Worm (Caenorhabditis elegans) whole organism, L1 larva: ENCODE measurements around the gene knl-1.

Experiments
- F16B12.6 ChIP-seq: fragments of 150-350 bp; optimal IDR thresholded peaks from 2 replicates; lab custom pipeline; 2014; ENCODE audit warnings: missing biosample characterization, missing genetic modification characterization
- ama-1 ChIP-seq: fragments of 150-350 bp; optimal IDR thresholded peaks from 2 replicates; lab custom pipeline; 2014
- blmp-1 ChIP-seq: fragments of 150-350 bp; optimal IDR thresholded peaks from 2 replicates; lab custom pipeline; 2014; ENCODE audit warnings: missing biosample characterization, missing genetic modification characterization
- ceh-8 ChIP-seq: fragments of 200-800 bp; sonication (Bioruptor generic); optimal IDR thresholded peaks from 2 replicates; lab custom pipeline; 2018; ENCODE audit warnings: mild to moderate bottlenecking, missing genetic modification characterization, moderate library complexity, missing compliant biosample characterization
- ceh-82 ChIP-seq, 3 experiments: fragments of 150-350 bp in 1 of 3; sonication (generic microtip) in 2 of 3; optimal IDR thresholded peaks; 2 replicates each; lab custom pipeline; 2014 to 2017; ENCODE audit warnings: missing biosample characterization in 3 of 3, missing genetic modification characterization in 3 of 3
- ceh-88 ChIP-seq: fragments of 200-800 bp; sonication (Bioruptor generic); IDR thresholded peaks from 2 replicates; pipeline ENCODE4 v1.3.6; 2022; ENCODE audit warnings: missing genetic modification characterization, missing compliant biosample characterization
- dpl-1 ChIP-seq, 3 experiments: fragments of 150-350 bp in 2 of 3; sonication (generic microtip) in 1 of 3; optimal IDR thresholded peaks; 2 replicates each; lab custom pipeline; 2014 to 2017; ENCODE audit warnings: missing biosample characterization in 3 of 3, missing genetic modification characterization in 3 of 3, missing genetic modification reagents in 3 of 3
- dsc-1 ChIP-seq: sonication (generic microtip); optimal IDR thresholded peaks from 2 replicates; lab custom pipeline; 2016; ENCODE audit warnings: mild to moderate bottlenecking, missing genetic modification characterization, missing compliant biosample characterization
- efl-1 ChIP-seq, 4 experiments: fragments of 150-350 bp; optimal IDR thresholded peaks in 3 of 4; peaks in 1 of 4; 1 replicate in 1 of 4; 2 replicates in 3 of 4; lab custom pipeline; 2014; ENCODE audit warnings: missing biosample characterization in 2 of 4, missing genetic modification characterization in 2 of 4, missing genetic modification reagents in 2 of 4
- efl-3 ChIP-seq: fragments of 200-800 bp; sonication (Bioruptor generic); optimal IDR thresholded peaks from 2 replicates; lab custom pipeline; 2018; ENCODE audit warnings: mild to moderate bottlenecking, missing genetic modification characterization, missing compliant biosample characterization
- egl-13 ChIP-seq: sonication (generic microtip); optimal IDR thresholded peaks from 2 replicates; lab custom pipeline; 2016; ENCODE audit warnings: missing genotype, missing genetic modification reagents, missing genetic modification characterization, missing compliant biosample characterization
- egl-27 ChIP-seq, 2 experiments: fragments of 150-350 bp in 1 of 2; sonication (generic microtip); optimal IDR thresholded peaks; 3 replicates each; lab custom pipeline; 2017 to 2018; ENCODE audit warnings: missing biosample characterization in 2 of 2, missing genetic modification characterization in 2 of 2, missing genetic modification reagents in 2 of 2
- elt-2 ChIP-seq: sonication (generic microtip); optimal IDR thresholded peaks from 2 replicates; lab custom pipeline; 2016; ENCODE audit warnings: missing genetic modification characterization, mild to moderate bottlenecking, inconsistent platforms, missing compliant biosample characterization, missing genetic modification reagents
- elt-3 ChIP-seq, 6 experiments: fragments of 150-350 bp in 1 of 6; sonication (generic microtip); optimal IDR thresholded peaks; 2 replicates each; lab custom pipeline; 2017 to 2018; ENCODE audit warnings: missing biosample characterization in 6 of 6, missing genetic modification characterization in 6 of 6, inconsistent platforms in 1 of 6
- fkh-10 ChIP-seq: sonication (generic microtip); optimal IDR thresholded peaks from 2 replicates; lab custom pipeline; 2017; ENCODE audit warnings: missing biosample characterization, missing genetic modification reagents, missing genetic modification characterization
- fkh-8 ChIP-seq: sonication (generic microtip); optimal IDR thresholded peaks from 2 replicates; lab custom pipeline; 2016; ENCODE audit warnings: mild to moderate bottlenecking, missing genetic modification characterization, missing compliant biosample characterization
- fos-1 ChIP-seq: fragments of 150-350 bp; optimal IDR thresholded peaks from 2 replicates; lab custom pipeline; 2014; ENCODE audit warnings: missing biosample characterization, missing genetic modification characterization
- hlh-17 ChIP-seq: fragments of 200-800 bp; sonication (Bioruptor generic); optimal IDR thresholded peaks from 2 replicates; lab custom pipeline; 2018; ENCODE audit warnings: missing genetic modification characterization, mild to moderate bottlenecking, missing compliant biosample characterization, moderate library complexity, borderline replicate concordance
- hlh-4 ChIP-seq: sonication (generic microtip); optimal IDR thresholded peaks from 2 replicates; lab custom pipeline; 2016; ENCODE audit warnings: mild to moderate bottlenecking, missing genetic modification characterization, missing compliant biosample characterization
- isw-1 ChIP-seq: fragments of 200-800 bp; sonication (Bioruptor generic); IDR thresholded peaks from 2 replicates; pipeline ENCODE4 v1.3.6; 2022; ENCODE audit warnings: missing genetic modification characterization, missing compliant biosample characterization
- jun-1 ChIP-seq: fragments of 150-350 bp; optimal IDR thresholded peaks from 2 replicates; lab custom pipeline; 2014; ENCODE audit warnings: missing biosample characterization, missing genetic modification reagents, missing genetic modification characterization
- lin-14 ChIP-seq: fragments of 200-800 bp; sonication (Bioruptor generic); optimal IDR thresholded peaks from 2 replicates; lab custom pipeline; 2018; ENCODE audit warnings: mild to moderate bottlenecking, missing genetic modification characterization, moderate library complexity, missing compliant biosample characterization
- lin-35 ChIP-seq, 2 experiments: fragments of 150-350 bp; optimal IDR thresholded peaks; 2 replicates each; lab custom pipeline; 2014; ENCODE audit warnings: missing biosample characterization in 2 of 2, missing genetic modification characterization in 2 of 2, missing genetic modification reagents in 2 of 2
- lir-3 ChIP-seq: sonication (generic microtip); optimal IDR thresholded peaks from 2 replicates; lab custom pipeline; 2016; ENCODE audit warnings: mild to moderate bottlenecking, missing genetic modification characterization, moderate library complexity, missing compliant biosample characterization; ENCODE audit not compliant: poor library complexity
- lsy-2 ChIP-seq, 2 experiments: fragments of 150-350 bp; optimal IDR thresholded peaks; 2 replicates each; lab custom pipeline; 2014; ENCODE audit warnings: missing biosample characterization in 2 of 2, missing genetic modification characterization in 2 of 2
- mep-1 ChIP-seq: fragments of 150-350 bp; optimal IDR thresholded peaks from 2 replicates; lab custom pipeline; 2014; ENCODE audit warnings: missing biosample characterization, missing genetic modification characterization
- nhr-19 ChIP-seq: fragments of 200-800 bp; sonication (Bioruptor generic); conservative IDR thresholded peaks from 2 replicates; pipeline ENCODE4 v1.3.6; 2022; ENCODE audit warnings: missing genetic modification characterization, missing compliant biosample characterization
- nhr-20 ChIP-seq: sonication (generic microtip); optimal IDR thresholded peaks from 2 replicates; lab custom pipeline; 2016; ENCODE audit warnings: mild to moderate bottlenecking, missing genetic modification characterization, missing compliant biosample characterization
- nhr-237 ChIP-seq: fragments of 150-350 bp; optimal IDR thresholded peaks from 2 replicates; lab custom pipeline; 2014; ENCODE audit warnings: missing biosample characterization, missing genetic modification characterization
- nhr-71 ChIP-seq: sonication (generic microtip); optimal IDR thresholded peaks from 2 replicates; lab custom pipeline; 2016; ENCODE audit warnings: mild to moderate bottlenecking, missing genetic modification characterization, moderate library complexity, missing compliant biosample characterization
- nhr-77 ChIP-seq: fragments of 150-350 bp; optimal IDR thresholded peaks from 2 replicates; lab custom pipeline; 2014; ENCODE audit warnings: missing biosample characterization, missing genetic modification characterization
- nhr-84 ChIP-seq: sonication (generic microtip); optimal IDR thresholded peaks from 2 replicates; lab custom pipeline; 2017; ENCODE audit warnings: missing biosample characterization, missing genetic modification characterization
- nhr-85 ChIP-seq: sonication (generic microtip); peaks from one replicate; lab custom pipeline; 2016; ENCODE audit warnings: missing genetic modification characterization, inconsistent platforms, missing compliant biosample characterization
- nhr-90 ChIP-seq: sonication (generic microtip); optimal IDR thresholded peaks from 2 replicates; lab custom pipeline; 2016; ENCODE audit warnings: mild to moderate bottlenecking, missing genetic modification characterization, missing compliant biosample characterization; ENCODE audit not compliant: poor library complexity
- pax-3 ChIP-seq: fragments of 200-800 bp; sonication (Bioruptor generic); optimal IDR thresholded peaks from 2 replicates; lab custom pipeline; 2018; ENCODE audit warnings: mild to moderate bottlenecking, missing genetic modification characterization, moderate library complexity, missing compliant biosample characterization
- rnt-1 ChIP-seq: sonication (generic microtip); optimal IDR thresholded peaks from 2 replicates; lab custom pipeline; 2016; ENCODE audit warnings: mild to moderate bottlenecking, missing genetic modification characterization, moderate library complexity, missing compliant biosample characterization
- skn-1 ChIP-seq: fragments of 150-350 bp; optimal IDR thresholded peaks from 2 replicates; lab custom pipeline; 2014; ENCODE audit warnings: missing biosample characterization, missing genetic modification characterization
- snpc-4 ChIP-seq: fragments of 150-350 bp; optimal IDR thresholded peaks from 2 replicates; lab custom pipeline; 2014; ENCODE audit warnings: missing biosample characterization, missing genetic modification characterization
- sox-4 ChIP-seq: sonication (generic microtip); optimal IDR thresholded peaks from 2 replicates; lab custom pipeline; 2016; ENCODE audit warnings: missing genetic modification characterization, missing compliant biosample characterization
- sptf-1 ChIP-seq: fragments of 150-350 bp; optimal IDR thresholded peaks from 2 replicates; lab custom pipeline; 2014; ENCODE audit warnings: missing biosample characterization, missing genetic modification characterization
- swsn-7 ChIP-seq: sonication (generic microtip); optimal IDR thresholded peaks from 2 replicates; lab custom pipeline; 2016; ENCODE audit warnings: missing genetic modification characterization, missing compliant biosample characterization
- tbx-2 ChIP-seq: sonication (generic microtip); optimal IDR thresholded peaks from 2 replicates; lab custom pipeline; 2016; ENCODE audit warnings: missing genetic modification characterization, missing compliant biosample characterization
- tlp-1 ChIP-seq: fragments of 150-350 bp; optimal IDR thresholded peaks from 2 replicates; lab custom pipeline; 2014; ENCODE audit warnings: missing biosample characterization, missing genetic modification characterization
- unc-130 ChIP-seq: fragments of 150-350 bp; optimal IDR thresholded peaks from 2 replicates; lab custom pipeline; 2017; ENCODE audit warnings: missing biosample characterization, missing genetic modification characterization, inconsistent platforms
- unc-30 ChIP-seq: sonication (generic microtip); optimal IDR thresholded peaks from 2 replicates; lab custom pipeline; 2017; ENCODE audit warnings: missing biosample characterization, missing genetic modification characterization
- unc-62 ChIP-seq: fragments of 150-350 bp; optimal IDR thresholded peaks from 2 replicates; lab custom pipeline; 2014; ENCODE audit warnings: missing biosample characterization, missing genetic modification reagents, missing genetic modification characterization
- unc-86 ChIP-seq: sonication (generic microtip); optimal IDR thresholded peaks from 2 replicates; lab custom pipeline; 2016; ENCODE audit warnings: missing genetic modification characterization, missing compliant biosample characterization
- unc-98 ChIP-seq: fragments of 200-800 bp; sonication (Bioruptor generic); IDR thresholded peaks from 2 replicates; pipeline ENCODE4 v1.3.6; 2022; ENCODE audit warnings: missing genetic modification characterization, missing compliant biosample characterization
- xbp-1 ChIP-seq: sonication (generic microtip); optimal IDR thresholded peaks from 2 replicates; lab custom pipeline; 2016; ENCODE audit warnings: missing genetic modification characterization, missing compliant biosample characterization
- ztf-11 ChIP-seq, 2 experiments: sonication (generic microtip); optimal IDR thresholded peaks; 2 replicates each; lab custom pipeline; 2016 to 2017; ENCODE audit warnings: missing genetic modification characterization in 2 of 2, missing biosample characterization in 1 of 2, missing compliant biosample characterization in 1 of 2
- ztf-4 ChIP-seq: fragments of 150-350 bp; optimal IDR thresholded peaks from 2 replicates; lab custom pipeline; 2014; ENCODE audit warnings: missing biosample characterization, missing genetic modification characterization

The knl-1 gene

DNA sequence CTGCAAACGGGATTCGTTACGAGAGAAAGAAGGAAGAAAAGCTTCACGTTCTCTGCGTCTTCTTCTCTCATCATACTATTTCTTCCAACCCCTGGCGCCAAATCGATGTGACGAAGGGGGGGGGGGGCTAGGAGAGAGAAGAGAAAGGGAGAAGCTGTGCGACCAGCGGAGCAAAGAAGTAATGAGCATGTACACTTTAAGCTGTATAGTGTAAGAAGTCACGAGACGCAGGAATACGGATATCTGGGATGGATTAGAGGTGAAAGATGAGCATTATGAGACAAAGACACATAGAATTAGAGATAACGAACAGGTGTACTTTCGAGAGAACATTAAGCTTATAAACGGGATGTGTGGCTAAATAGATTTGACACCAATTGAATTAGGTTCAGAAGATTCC lies 48.7 kb upstream of the knl-1 start:
- TF ChIP-seq lsy-2 (tag; optimal IDR thresholded peaks at IDR 0.05; lab: Kevin White, UChicago): peak; percentile 52 to 57
- TF ChIP-seq ceh-88: no peak
- TF ChIP-seq dsc-1 (tag; lab: Kevin White, UChicago): peak; percentile 76
- no peak for TF ChIP-seq jun-1 (tag; lab: Kevin White, UChicago)
- no peak for TF ChIP-seq nhr-85
- peak; percentile 55 for TF ChIP-seq tbx-2 (tag; lab: Kevin White, UChicago)
- peak; percentile 42 for TF ChIP-seq pax-3 (tag; lab: Kevin White, UChicago)
- TF ChIP-seq nhr-20 (tag; lab: Kevin White, UChicago): peak; percentile 26
- peak; percentile 56 for TF ChIP-seq swsn-7 (tag; lab: Kevin White, UChicago)
- peak; percentile 58 for TF ChIP-seq egl-13
- TF ChIP-seq efl-1 (optimal IDR thresholded peaks at IDR 0.05; lab: Kevin White, UChicago): peak; percentile 46 to 48
- TF ChIP-seq efl-1 (GFP tag; optimal IDR thresholded peaks at IDR 0.05 in 1 of 2; lab: Kevin White, UChicago): peak; percentile 38 to 86
- TF ChIP-seq nhr-19: peak; percentile 49
- TF ChIP-seq nhr-84 (tag; lab: Kevin White, UChicago): no peak
- TF ChIP-seq lin-35 (GFP tag; optimal IDR thresholded peaks at IDR 0.05; lab: Kevin White, UChicago): peak in 1 of 2 experiments; percentile 51
- TF ChIP-seq fkh-8 (tag; lab: Kevin White, UChicago): peak; percentile 79
- TF ChIP-seq nhr-237 (tag; lab: Kevin White, UChicago): no peak
- TF ChIP-seq ztf-11 (tag; optimal IDR thresholded peaks at IDR 0.05; lab: Kevin White, UChicago): no peak
- TF ChIP-seq fkh-10 (GFP tag; lab: Kevin White, UChicago): peak; percentile 30
- TF ChIP-seq elt-3 (tag; optimal IDR thresholded peaks at IDR 0.05; lab: Kevin White, UChicago): no peak
- TF ChIP-seq ztf-4 (tag; lab: Kevin White, UChicago): peak; percentile 25
- TF ChIP-seq nhr-77 (tag; lab: Kevin White, UChicago): no peak
- no peak for TF ChIP-seq unc-130 (tag; lab: Kevin White, UChicago)
- TF ChIP-seq unc-62 (GFP tag; lab: Kevin White, UChicago): no peak
- peak in 2 of 3 experiments; percentile 17 to 55 for TF ChIP-seq ceh-82 (tag; optimal IDR thresholded peaks at IDR 0.05; lab: Kevin White, UChicago)
- peak; percentile 19 for TF ChIP-seq lir-3 (tag; lab: Kevin White, UChicago)
- no peak for TF ChIP-seq efl-3 (GFP tag; lab: Kevin White, UChicago)
- TF ChIP-seq unc-98: 0 out of 2 replicates have a peak, but pooled peaks have one; percentile 10
- peak; percentile 76 for TF ChIP-seq nhr-71 (tag; lab: Kevin White, UChicago)
- TF ChIP-seq isw-1 (GFP tag; lab: Robert Waterston, UW): peak; percentile 31
- TF ChIP-seq xbp-1 (tag; lab: Kevin White, UChicago): peak; percentile 3
- TF ChIP-seq sox-4 (tag; lab: Kevin White, UChicago): no peak
- peak in 1 of 3 experiments; percentile 32 for TF ChIP-seq dpl-1 (GFP tag; optimal IDR thresholded peaks at IDR 0.05; lab: Kevin White, UChicago)
- TF ChIP-seq rnt-1 (tag; lab: Kevin White, UChicago): peak; percentile 45
- no peak for TF ChIP-seq unc-30 (tag; lab: Kevin White, UChicago)
- no peak for TF ChIP-seq blmp-1
- TF ChIP-seq skn-1 (tag; lab: Kevin White, UChicago): peak; percentile 42
- no peak for TF ChIP-seq ama-1
- TF ChIP-seq mep-1 (tag; lab: Kevin White, UChicago): peak; percentile 26
- no peak for TF ChIP-seq ceh-8
- no peak for TF ChIP-seq tlp-1
- peak; percentile 30 for TF ChIP-seq F16B12.6 (tag; lab: Kevin White, UChicago)
- TF ChIP-seq unc-86 (tag; lab: Kevin White, UChicago): peak; percentile 60
- peak; percentile 94 for TF ChIP-seq lin-14 (GFP tag; lab: Kevin White, UChicago)
- no peak for TF ChIP-seq sptf-1 (tag; lab: Kevin White, UChicago)
- no peak for TF ChIP-seq fos-1 (tag; lab: Kevin White, UChicago)
- TF ChIP-seq snpc-4: no peak
- TF ChIP-seq nhr-90 (tag; lab: Kevin White, UChicago): no peak
- no peak for TF ChIP-seq hlh-4 (tag; lab: Kevin White, UChicago)
- TF ChIP-seq hlh-17 (GFP tag; lab: Kevin White, UChicago): no peak
- TF ChIP-seq elt-2 (tag; lab: Kevin White, UChicago): no peak
- TF ChIP-seq egl-27 (tag; optimal IDR thresholded peaks at IDR 0.05; lab: Kevin White, UChicago): no peak
